Worm (Caenorhabditis elegans) whole organism, late embryonic: ENCODE results near the gene Y22D7AL.4.

ENCODE experiments used
- ama-1 ChIP-seq: fragments of 150-350 bp; optimal IDR thresholded peaks from 2 replicates; lab custom pipeline; 2014
- ceh-19 ChIP-seq: fragments of 200-800 bp; sonication (Bioruptor generic); optimal IDR thresholded peaks from 2 replicates; lab custom pipeline; 2018; ENCODE audit warnings: mild to moderate bottlenecking, missing genetic modification characterization, missing compliant biosample characterization
- ceh-31 ChIP-seq: sonication (generic microtip); optimal IDR thresholded peaks from 2 replicates; lab custom pipeline; 2016; ENCODE audit warnings: missing genetic modification characterization, missing compliant biosample characterization
- hlh-13 ChIP-seq: fragments of 200-800 bp; sonication (Bioruptor generic); optimal IDR thresholded peaks from 2 replicates; lab custom pipeline; 2018; ENCODE audit warnings: mild to moderate bottlenecking, missing genetic modification characterization, missing compliant biosample characterization
- hlh-8 ChIP-seq: sonication (generic microtip); optimal IDR thresholded peaks from 2 replicates; lab custom pipeline; 2016; ENCODE audit warnings: missing genotype, missing genetic modification characterization, missing compliant biosample characterization
- mec-3 ChIP-seq: sonication (generic microtip); optimal IDR thresholded peaks from 2 replicates; lab custom pipeline; 2016; ENCODE audit warnings: borderline replicate concordance, missing genetic modification characterization, missing compliant biosample characterization
- nhr-11 ChIP-seq: fragments of 150-350 bp; optimal IDR thresholded peaks from 2 replicates; lab custom pipeline; 2014; ENCODE audit warnings: missing biosample characterization, missing genetic modification characterization

DNA sequence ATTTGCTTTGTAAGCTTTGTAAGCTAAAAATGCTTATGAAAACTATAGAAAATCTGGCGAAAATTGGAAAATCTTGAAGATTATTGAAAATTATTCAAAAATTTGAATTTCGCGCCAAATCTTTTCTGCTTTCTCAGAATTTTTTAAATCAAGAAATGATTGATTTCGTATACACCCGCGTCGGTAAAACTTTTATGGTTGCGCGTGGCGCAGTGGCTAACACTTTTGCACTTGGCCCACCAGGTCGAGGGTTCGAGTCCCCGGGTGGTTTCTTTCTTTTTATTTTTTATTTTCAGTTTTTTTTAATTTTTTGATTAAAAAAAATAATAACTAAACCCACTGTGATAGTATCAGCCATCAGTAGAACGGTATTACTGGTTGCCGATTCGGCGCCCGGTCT lies 27.5 kb upstream of the Y22D7AL.4 start:
- TF ChIP-seq hlh-8 (tag; lab: Kevin White, UChicago) (no peak), hlh-13 (GFP tag; lab: Kevin White, UChicago) (no peak), nhr-11 (tag; lab: Kevin White, UChicago) (no peak), ceh-19 (GFP tag; lab: Kevin White, UChicago) (no peak), ceh-31 (tag; lab: Kevin White, UChicago) (no peak), mec-3 (no peak), ama-1 (no peak)
